Worm (Caenorhabditis elegans) whole organism, L3 larva: ENCODE results near the gene wht-5.

Experiments used
- pqm-1 ChIP-seq: fragments of 150-350 bp; optimal IDR thresholded peaks from 2 replicates; lab custom pipeline; 2017; ENCODE audit warnings: missing biosample characterization, missing genetic modification characterization, inconsistent platforms
- unc-62 ChIP-seq: fragments of 150-350 bp; sonication (generic microtip); optimal IDR thresholded peaks from 4 replicates; lab custom pipeline; 2014; ENCODE audit warnings: missing biosample characterization, missing genetic modification reagents, missing genetic modification characterization
- ztf-11 ChIP-seq: fragments of 150-350 bp; optimal IDR thresholded peaks from 2 replicates; lab custom pipeline; 2014; ENCODE audit warnings: missing biosample characterization, missing genetic modification characterization

ce11 chrIV:12336893-12337627 is at the start of gene wht-5, which contains the start of gene F19B6.10:
- no peak for TF ChIP-seq unc-62 (GFP tag; lab: Kevin White, UChicago)
- no peak for TF ChIP-seq pqm-1
- no peak for TF ChIP-seq ztf-11
